Fruit fly (Drosophila melanogaster) whole organism, embryonic: ENCODE data around the gene Sqor.

Experiments used
- Atf-2 ChIP-seq: fragments of 200-800 bp; sonication (Bioruptor generic); optimal IDR thresholded peaks from 2 replicates; lab custom pipeline; 2016; ENCODE audit warnings: missing biosample characterization, missing genetic modification characterization
- B-H1 ChIP-seq: fragments of 200-800 bp; sonication (Bioruptor generic); IDR thresholded peaks from 3 replicates; pipeline ENCODE4 v1.3.6; 2022; ENCODE audit warnings: missing biosample characterization, missing genetic modification characterization
- Bgb ChIP-seq: fragments of 200-800 bp; sonication (Bioruptor generic); IDR thresholded peaks from 2 replicates; pipeline ENCODE4 v1.3.6; 2022; ENCODE audit warnings: missing biosample characterization, missing genetic modification characterization; ENCODE audit not compliant: partially characterized antibody
- CG15479 ChIP-seq: fragments of 200-800 bp; sonication (Bioruptor generic); optimal IDR thresholded peaks from 3 replicates; lab custom pipeline; 2019; ENCODE audit warnings: missing biosample characterization, mild to moderate bottlenecking, missing genetic modification characterization, moderate library complexity
- CG17385 ChIP-seq: fragments of 200-800 bp; sonication (Bioruptor generic); optimal IDR thresholded peaks from 3 replicates; lab custom pipeline; 2018; ENCODE audit warnings: missing biosample characterization, mild to moderate bottlenecking, missing genetic modification characterization
- CG17829 ChIP-seq: fragments of 200-800 bp; optimal IDR thresholded peaks from 2 replicates; lab custom pipeline; 2019; ENCODE audit warnings: missing biosample characterization, mild to moderate bottlenecking, missing genetic modification characterization, moderate library complexity
- CG18619 ChIP-seq: fragments of 200-800 bp; sonication (Bioruptor generic); optimal IDR thresholded peaks from 3 replicates; lab custom pipeline; 2017; ENCODE audit warnings: missing biosample characterization, mild to moderate bottlenecking, missing genetic modification characterization
- CG2199 ChIP-seq: fragments of 200-800 bp; sonication (Bioruptor generic); IDR thresholded peaks from 3 replicates; pipeline ENCODE4 v1.3.6; 2022; ENCODE audit warnings: missing biosample characterization, missing genetic modification characterization
- CG31441 ChIP-seq: fragments of 200-800 bp; sonication (Bioruptor generic); IDR thresholded peaks from 2 replicates; pipeline ENCODE4 v1.3.6; 2022; ENCODE audit warnings: missing biosample characterization, missing genetic modification characterization
- CG3163 ChIP-seq: fragments of 200-800 bp; sonication (Bioruptor generic); optimal IDR thresholded peaks from 3 replicates; lab custom pipeline; 2016; ENCODE audit warnings: missing biosample characterization, missing genetic modification characterization
- CG34376 ChIP-seq: fragments of 200-800 bp; sonication (Bioruptor generic); optimal IDR thresholded peaks from 2 replicates; lab custom pipeline; 2018; ENCODE audit warnings: missing biosample characterization, mild to moderate bottlenecking, missing genetic modification characterization
- CG3995 ChIP-seq: fragments of 200-800 bp; sonication (Bioruptor generic); optimal IDR thresholded peaks from 3 replicates; lab custom pipeline; 2016; ENCODE audit warnings: missing biosample characterization, missing genetic modification characterization
- CG4360 ChIP-seq: fragments of 200-800 bp; sonication (Bioruptor generic); IDR thresholded peaks from 2 replicates; pipeline ENCODE4 v1.3.6; 2022; ENCODE audit warnings: missing biosample characterization, missing genetic modification characterization
- CG43689 ChIP-seq: fragments of 200-800 bp; sonication (Bioruptor generic); IDR thresholded peaks from 2 replicates; pipeline ENCODE4 v1.3.6; 2022; ENCODE audit warnings: missing biosample characterization, missing genetic modification characterization
- CTCF ChIP-seq: fragments of 200-800 bp; sonication (Bioruptor generic); optimal IDR thresholded peaks from 2 replicates; lab custom pipeline; 2017; ENCODE audit warnings: missing biosample characterization, mild to moderate bottlenecking, missing genetic modification characterization, moderate library complexity
- Chrac-16 ChIP-seq: fragments of 200-800 bp; sonication (Bioruptor generic); optimal IDR thresholded peaks from 3 replicates; lab custom pipeline; 2016; ENCODE audit warnings: missing biosample characterization, missing genetic modification characterization
- D19B ChIP-seq: fragments of 200-800 bp; sonication (Bioruptor generic); optimal IDR thresholded peaks from 2 replicates; lab custom pipeline; 2017; ENCODE audit warnings: missing biosample characterization, mild to moderate bottlenecking, missing genetic modification characterization
- Gsc ChIP-seq: fragments of 200-800 bp; sonication (Bioruptor generic); IDR thresholded peaks from 2 replicates; pipeline ENCODE4 v1.3.6; 2022; ENCODE audit warnings: missing biosample characterization, missing genetic modification characterization
- HmgD ChIP-seq: fragments of 200-800 bp; sonication (Bioruptor generic); optimal IDR thresholded peaks from 3 replicates; lab custom pipeline; 2016; ENCODE audit warnings: missing biosample characterization, missing genetic modification characterization
- Hr51 ChIP-seq, 2 experiments: fragments of 200-800 bp; sonication (Bioruptor generic); optimal IDR thresholded peaks; 2 replicates in 1 of 2; 3 replicates in 1 of 2; lab custom pipeline; 2016 to 2018; ENCODE audit warnings: missing biosample characterization in 2 of 2, missing genetic modification characterization in 2 of 2, mild to moderate bottlenecking in 1 of 2, moderate library complexity in 1 of 2
- Kr ChIP-seq: fragments of 200-800 bp; sonication (Bioruptor generic); optimal IDR thresholded peaks from 2 replicates; lab custom pipeline; 2017; ENCODE audit warnings: missing biosample characterization, mild to moderate bottlenecking, missing genetic modification characterization
- MBD-R2 ChIP-seq: fragments of 200-800 bp; sonication (Bioruptor generic); IDR thresholded peaks from 2 replicates; pipeline ENCODE4 v1.3.6; 2022; ENCODE audit warnings: missing biosample characterization, missing genetic modification characterization
- Med ChIP-seq: fragments of 200-800 bp; sonication (Bioruptor generic); peaks from one replicate; lab custom pipeline; 2016; ENCODE audit warnings: missing biosample characterization, missing genetic modification characterization, mild to moderate bottlenecking, inconsistent platforms, moderate library complexity
- Myb ChIP-seq: fragments of 200-800 bp; sonication (Bioruptor generic); optimal IDR thresholded peaks from 2 replicates; lab custom pipeline; 2016; ENCODE audit warnings: missing biosample characterization, missing genetic modification characterization
- Nf-YB ChIP-seq: fragments of 200-800 bp; sonication (Bioruptor generic); optimal IDR thresholded peaks from 3 replicates; lab custom pipeline; 2019; ENCODE audit warnings: missing biosample characterization, mild to moderate bottlenecking, missing genetic modification characterization, moderate library complexity
- Poxn ChIP-seq: fragments of 200-800 bp; sonication (Bioruptor generic); IDR thresholded peaks from 2 replicates; pipeline ENCODE4 v1.3.6; 2022; ENCODE audit warnings: missing biosample characterization, missing genetic modification characterization
- Side ChIP-seq: fragments of 200-800 bp; sonication (Bioruptor generic); optimal IDR thresholded peaks from 2 replicates; lab custom pipeline; 2016; ENCODE audit warnings: missing biosample characterization, missing genetic modification characterization
- Sox100B ChIP-seq: fragments of 200-800 bp; sonication (Bioruptor generic); optimal IDR thresholded peaks from 3 replicates; lab custom pipeline; 2018; ENCODE audit warnings: missing biosample characterization, mild to moderate bottlenecking, missing genetic modification characterization
- Sry-β ChIP-seq: fragments of 200-800 bp; sonication (Bioruptor generic); optimal IDR thresholded peaks from 2 replicates; lab custom pipeline; 2018; ENCODE audit warnings: missing biosample characterization, mild to moderate bottlenecking, missing genetic modification characterization, moderate library complexity
- Trl ChIP-seq, 3 experiments: fragments of >200 bp in 2 of 3; fragments of 200-800 bp in 1 of 3; sonication (Bioruptor generic) in 1 of 3; optimal IDR thresholded peaks; 2 replicates in 1 of 3; 3 replicates in 2 of 3; lab custom pipeline; 2016 to 2017; ENCODE audit warnings: missing biosample characterization in 1 of 3, missing genetic modification characterization in 1 of 3
- ase ChIP-seq: fragments of 200-800 bp; sonication (Bioruptor generic); IDR thresholded peaks from 3 replicates; pipeline ENCODE4 v1.3.6; 2022; ENCODE audit warnings: missing biosample characterization, missing genetic modification characterization
- ci ChIP-seq: fragments of 200-800 bp; sonication (Bioruptor generic); IDR thresholded peaks from 3 replicates; pipeline ENCODE4 v1.3.6; 2022; ENCODE audit warnings: missing biosample characterization, missing genetic modification characterization
- crc ChIP-seq: fragments of 200-800 bp; sonication (Bioruptor generic); optimal IDR thresholded peaks from 2 replicates; lab custom pipeline; 2016; ENCODE audit warnings: missing biosample characterization, missing genetic modification characterization
- danr ChIP-seq: fragments of 200-800 bp; sonication (Bioruptor generic); IDR thresholded peaks from 2 replicates; pipeline ENCODE4 v1.3.6; 2022; ENCODE audit warnings: missing biosample characterization, missing genetic modification characterization
- gt ChIP-seq: fragments of 200-800 bp; sonication (Bioruptor generic); IDR thresholded peaks from 2 replicates; pipeline ENCODE4 v1.3.6; 2022; ENCODE audit warnings: missing biosample characterization, missing genetic modification characterization
- hb ChIP-seq: fragments of 200-800 bp; sonication (Bioruptor generic); IDR thresholded peaks from 3 replicates; pipeline ENCODE4 v1.3.6; 2022; ENCODE audit warnings: missing biosample characterization, missing genetic modification characterization; ENCODE audit not compliant: partially characterized antibody
- hkb ChIP-seq, 2 experiments: fragments of 200-800 bp in 1 of 2; fragments of >200 bp in 1 of 2; sonication (Bioruptor generic) in 1 of 2; IDR thresholded peaks in 1 of 2; optimal IDR thresholded peaks in 1 of 2; 2 replicates each; pipeline versions ENCODE4 v1.3.6 to Lab custom; 2017 to 2022; ENCODE audit warnings: missing biosample characterization in 1 of 2, missing genetic modification characterization in 1 of 2
- kni ChIP-seq: fragments of 200-800 bp; sonication (Bioruptor generic); optimal IDR thresholded peaks from 3 replicates; lab custom pipeline; 2017; ENCODE audit warnings: mild to moderate bottlenecking, missing biosample characterization, missing genetic modification reagents, missing genetic modification characterization
- lab ChIP-seq: fragments of 200-800 bp; sonication (Bioruptor generic); optimal IDR thresholded peaks from 3 replicates; lab custom pipeline; 2017; ENCODE audit warnings: missing biosample characterization, missing genetic modification characterization, mild to moderate bottlenecking, moderate library complexity, missing genetic modification reagents
- lola ChIP-seq, 3 experiments: fragments of >200 bp in 2 of 3; fragments of 200-800 bp in 1 of 3; sonication (Bioruptor generic) in 1 of 3; optimal IDR thresholded peaks; 2 replicates each; lab custom pipeline; 2017 to 2019; ENCODE audit warnings: missing biosample characterization in 3 of 3, missing genetic modification characterization in 3 of 3, mild to moderate bottlenecking in 1 of 3, moderate library complexity in 1 of 3
- nom ChIP-seq: fragments of 200-800 bp; sonication (Bioruptor generic); optimal IDR thresholded peaks from 2 replicates; lab custom pipeline; 2017; ENCODE audit warnings: missing biosample characterization, missing genetic modification characterization, mild to moderate bottlenecking, moderate library complexity, missing genetic modification reagents
- pros ChIP-seq: fragments of 200-800 bp; sonication (Bioruptor generic); optimal IDR thresholded peaks from 3 replicates; lab custom pipeline; 2019; ENCODE audit warnings: missing biosample characterization, mild to moderate bottlenecking, missing genetic modification characterization, moderate library complexity
- row ChIP-seq: fragments of 200-800 bp; sonication (Bioruptor generic); IDR thresholded peaks from 3 replicates; pipeline ENCODE4 v1.3.6; 2022; ENCODE audit warnings: missing biosample characterization, missing genetic modification characterization
- shn ChIP-seq: fragments of 200-800 bp; sonication (Bioruptor generic); optimal IDR thresholded peaks from 3 replicates; lab custom pipeline; 2016; ENCODE audit warnings: missing biosample characterization, missing genetic modification characterization
- slou ChIP-seq: fragments of 200-800 bp; sonication (Bioruptor generic); optimal IDR thresholded peaks from 3 replicates; lab custom pipeline; 2016; ENCODE audit warnings: missing biosample characterization, missing genetic modification characterization
- sr ChIP-seq: fragments of 200-800 bp; sonication (Bioruptor generic); IDR thresholded peaks from 3 replicates; pipeline ENCODE4 v1.3.6; 2022; ENCODE audit warnings: missing biosample characterization, missing genetic modification characterization
- sug ChIP-seq: fragments of 200-800 bp; optimal IDR thresholded peaks from 2 replicates; lab custom pipeline; 2019; ENCODE audit warnings: missing biosample characterization, mild to moderate bottlenecking, missing genetic modification characterization, moderate library complexity
- yki ChIP-seq: fragments of >200 bp; optimal IDR thresholded peaks from 3 replicates; lab custom pipeline; 2018
- zen2 ChIP-seq: fragments of 200-800 bp; sonication (Bioruptor generic); IDR thresholded peaks from 3 replicates; pipeline ENCODE4 v1.3.6; 2022; ENCODE audit warnings: missing biosample characterization, missing genetic modification characterization; ENCODE audit not compliant: partially characterized antibody

Gene Sqor

DNA sequence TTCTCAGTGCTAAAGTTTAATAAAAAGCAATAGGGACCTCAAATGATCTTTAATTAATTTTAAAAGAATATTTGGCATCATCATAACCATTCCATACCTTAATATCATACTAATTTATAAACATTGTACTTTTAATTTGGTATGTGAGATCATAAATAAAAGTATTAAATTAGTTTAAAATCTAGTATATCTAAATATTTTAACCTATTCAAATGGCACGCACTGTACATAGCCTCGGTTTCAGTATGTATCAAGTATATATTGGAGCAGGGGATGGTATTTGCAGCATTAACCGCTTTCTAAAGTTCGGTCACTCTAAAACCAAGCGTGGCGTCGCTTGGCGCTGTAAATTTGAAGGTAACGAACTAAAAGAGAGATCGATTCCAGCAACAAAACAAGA lies 2.5 kb downstream of the Sqor start, which contains the start of gene pav (continued):
- TF ChIP-seq MBD-R2 (GFP tag; lab: Robert Waterston, UW) (peak; percentile 63; the same call in 1 of the 2 replicates), shn (GFP tag; lab: Kevin White, UChicago) (no peak), Nf-YB (no peak), B-H1 (GFP tag; lab: Robert Waterston, UW) (peak; percentile 32; the same call in 1 of the 3 replicates), CG43689 (GFP tag; lab: Robert Waterston, UW) (no peak), Sox100B (GFP tag; lab: Kevin White, UChicago) (no peak), crc (GFP tag; lab: Kevin White, UChicago) (no peak), CTCF (GFP tag; lab: Kevin White, UChicago) (no peak), ase (GFP tag; lab: Robert Waterston, UW) (peak; percentile 38; the same call in 1 of the 3 replicates), Hr51 (GFP tag; optimal IDR thresholded peaks at IDR 0.05; lab: Kevin White, UChicago) (no peak), hkb (optimal IDR thresholded peaks at IDR 0.05; lab: Kevin White, UChicago) (no peak), hkb (GFP tag; IDR thresholded peaks at IDR 0.05; lab: Robert Waterston, UW) (peak; percentile 65), danr (no peak), yki (lab: Kevin White, UChicago) (no peak), Chrac-16 (GFP tag; lab: Kevin White, UChicago) (peak; percentile 14), sr (GFP tag; lab: Robert Waterston, UW) (no peak), D19B (peak; percentile 86), Side (no peak), Gsc (GFP tag; lab: Robert Waterston, UW) (no peak), hb (no peak), sug (tag; lab: Kevin White, UChicago) (no peak), Kr (GFP tag; lab: Kevin White, UChicago) (no peak)

DNA sequence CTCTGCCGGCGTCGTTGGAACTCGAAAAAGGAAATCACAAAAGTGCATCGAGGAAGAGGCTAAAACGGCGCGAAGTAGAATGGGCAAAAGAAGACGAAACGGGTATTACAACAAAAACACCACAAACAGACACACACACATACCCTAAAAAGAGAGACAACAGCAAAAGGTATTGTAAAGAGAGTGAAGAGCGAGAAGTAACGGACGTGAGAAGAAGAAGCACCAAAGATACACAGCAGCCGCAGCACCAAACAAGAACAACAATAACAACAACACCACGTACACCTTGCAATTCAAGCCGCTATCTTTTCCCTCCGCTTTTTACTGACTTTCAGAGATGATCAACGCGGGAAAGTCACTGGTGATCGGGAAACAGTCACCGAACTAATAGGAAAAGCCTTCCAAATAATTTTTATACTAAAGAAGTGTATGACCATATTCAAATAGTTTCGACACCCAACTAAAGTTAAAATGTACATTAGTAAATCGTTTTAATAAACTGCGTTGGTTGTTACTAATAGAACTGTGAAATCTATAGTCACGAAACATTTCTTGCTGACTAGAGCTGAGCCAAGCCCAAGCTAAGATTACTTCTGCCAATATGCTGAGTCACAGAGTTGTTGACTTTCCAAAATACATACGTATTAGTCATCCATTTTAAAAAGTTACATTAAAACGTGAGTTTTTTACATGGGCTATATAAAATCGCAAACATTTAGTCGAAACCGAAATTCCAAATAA lies 12.3 kb downstream of the Sqor start:
- peak in 1 of 3 experiments; percentile 8 for TF ChIP-seq lola (GFP tag; optimal IDR thresholded peaks at IDR 0.05; lab: Kevin White, UChicago)
- TF ChIP-seq slou (GFP tag; lab: Kevin White, UChicago): no peak
- TF ChIP-seq CG3995 (GFP tag; lab: Kevin White, UChicago): peak; percentile 92
- peak; percentile 43 for TF ChIP-seq Med (GFP tag; lab: Kevin White, UChicago)
- TF ChIP-seq CG2199 (GFP tag; lab: Robert Waterston, UW): 0 out of 3 replicates have a peak, but pooled peaks have one; percentile 16
- TF ChIP-seq CG34376 (GFP tag; lab: Kevin White, UChicago): no peak
- TF ChIP-seq Sry-β (GFP tag; lab: Kevin White, UChicago): peak; percentile 85
- TF ChIP-seq CG17385 (GFP tag; lab: Kevin White, UChicago): peak; percentile 91
- TF ChIP-seq CG31441 (GFP tag; lab: Robert Waterston, UW): peak; percentile 48; the same call in 1 of the 2 replicates
- peak; percentile 8 for TF ChIP-seq Myb (GFP tag; lab: Kevin White, UChicago)
- peak; percentile 42 to 62 for TF ChIP-seq Trl (optimal IDR thresholded peaks at IDR 0.05; lab: Kevin White, UChicago)
- TF ChIP-seq Trl (GFP tag; optimal IDR thresholded peaks at IDR 0.05; lab: Kevin White, UChicago): no peak
- peak; percentile 81 for TF ChIP-seq CG3163
- peak; percentile 20 for TF ChIP-seq Atf-2 (GFP tag; lab: Kevin White, UChicago)
- peak; percentile 65 for TF ChIP-seq nom (GFP tag; lab: Kevin White, UChicago)
- peak; percentile 90 for TF ChIP-seq pros (GFP tag; lab: Kevin White, UChicago)
- no peak for TF ChIP-seq CG18619
- no peak for TF ChIP-seq gt (GFP tag; lab: Robert Waterston, UW)
- 0 out of 3 replicates have a peak, but pooled peaks have one; percentile 39 for TF ChIP-seq zen2 (GFP tag; lab: Robert Waterston, UW)
- no peak for TF ChIP-seq Poxn (GFP tag; lab: Robert Waterston, UW)
- TF ChIP-seq lab (GFP tag; lab: Kevin White, UChicago): no peak
- peak; percentile 35 for TF ChIP-seq CG15479
- TF ChIP-seq row (GFP tag; lab: Robert Waterston, UW): peak; percentile 40
- TF ChIP-seq kni (GFP tag; lab: Kevin White, UChicago): peak; percentile 46
- peak; percentile 99 for TF ChIP-seq CG4360
- peak; percentile 2 for TF ChIP-seq CG17829 (tag; lab: Kevin White, UChicago)
- TF ChIP-seq ci (GFP tag; lab: Robert Waterston, UW): 0 out of 3 replicates have a peak, but pooled peaks have one; percentile 24
- TF ChIP-seq Bgb (GFP tag; lab: Robert Waterston, UW): no peak
- TF ChIP-seq HmgD (GFP tag; lab: Kevin White, UChicago): peak; percentile 54
